Comparison of ENCODE assay signal across 1 fruit fly cellular context in the genomic region with DNA sequence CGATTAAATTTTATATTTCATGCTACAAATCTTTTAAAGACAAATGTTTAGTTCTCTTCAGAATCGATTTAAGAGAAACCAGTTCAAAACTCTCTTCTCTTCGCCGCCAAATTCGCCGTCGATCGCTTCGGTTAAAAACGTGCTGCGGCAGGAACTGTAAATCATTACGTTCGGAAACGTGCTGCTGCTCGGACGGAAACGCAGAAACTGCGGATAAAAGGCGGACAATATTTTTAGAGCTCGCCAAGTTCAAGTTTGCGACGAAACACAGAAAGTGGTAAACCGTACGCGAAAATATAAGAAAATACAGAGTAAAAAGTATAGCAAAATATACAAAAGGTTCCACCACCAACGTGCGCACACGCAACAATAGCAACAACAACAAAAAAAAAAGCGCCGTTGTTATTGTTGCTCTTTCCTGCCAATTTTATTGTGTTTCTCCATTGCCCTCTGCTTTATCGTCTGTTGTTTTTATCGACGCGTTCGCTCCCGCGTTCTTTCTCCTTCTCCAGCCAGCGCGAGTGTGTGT.
A peak's percentile ranks its signal among the peaks of the same experiment; 100 is the strongest.
TF ChIP-seq lines count a peak whose summit lies in the region.

Gene Ae2, plus strand, starts transcription at position 156 of the 529 bp plus-strand sequence.

TF ChIP-seq in whole organism, embryonic, 481 proteins besides CTCF, POLR2A, EP300 and RAD21 (continued from another document):
- 0 out of 2 replicates have a peak, but pooled peaks have one; percentile 14 for TF ChIP-seq CG32532 (GFP tag; IDR thresholded peaks at IDR 0.05; lab: Robert Waterston, UW)
- peak; percentile 1 for TF ChIP-seq Fer1 (GFP tag; optimal IDR thresholded peaks at IDR 0.05; lab: Kevin White, UChicago)
- TF ChIP-seq CG7357 (GFP tag; IDR thresholded peaks at IDR 0.05; lab: Robert Waterston, UW) = no peak
- no peak for TF ChIP-seq CG2116 (GFP tag; optimal IDR thresholded peaks at IDR 0.05; lab: Kevin White, UChicago)
- TF ChIP-seq CG11093 (GFP tag; IDR thresholded peaks at IDR 0.05; lab: Robert Waterston, UW) = no peak
- no peak for TF ChIP-seq toy (GFP tag; IDR thresholded peaks at IDR 0.05; lab: Robert Waterston, UW)
- TF ChIP-seq Stat92E (GFP tag; optimal IDR thresholded peaks at IDR 0.05; lab: Kevin White, UChicago) = peak in 1 of 3 experiments; percentile 47
- TF ChIP-seq BEAF-32 (GFP tag; optimal IDR thresholded peaks at IDR 0.05; lab: Kevin White, UChicago) = no peak
- peak; percentile 5 for TF ChIP-seq sd (tag; optimal IDR thresholded peaks at IDR 0.05; lab: Kevin White, UChicago)
- no peak for TF ChIP-seq Oaz (GFP tag; IDR thresholded peaks at IDR 0.05; lab: Robert Waterston, UW)
- TF ChIP-seq Adf1 (GFP tag; IDR thresholded peaks at IDR 0.05; lab: Robert Waterston, UW) = peak; percentile 20; the same call in 1 of the 2 replicates
- TF ChIP-seq ci (GFP tag; IDR thresholded peaks at IDR 0.05; lab: Robert Waterston, UW) = no peak
- no peak for TF ChIP-seq CG11398 (GFP tag; optimal IDR thresholded peaks at IDR 0.05; lab: Kevin White, UChicago)
- TF ChIP-seq HLH54F (GFP tag; optimal IDR thresholded peaks at IDR 0.05; lab: Kevin White, UChicago) = no peak
- TF ChIP-seq CG5180 (GFP tag; optimal IDR thresholded peaks at IDR 0.05; lab: Kevin White, UChicago) = no peak
- TF ChIP-seq CG4360 (GFP tag; IDR thresholded peaks at IDR 0.05; lab: Robert Waterston, UW) = peak; percentile 10; the same call in 1 of the 2 replicates
- no peak for TF ChIP-seq Aef1 (GFP tag; IDR thresholded peaks at IDR 0.05; lab: Robert Waterston, UW)
- peak; percentile 24 for TF ChIP-seq CG15269 (tag; optimal IDR thresholded peaks at IDR 0.05; lab: Kevin White, UChicago)
- peak; percentile 52; the same call in 1 of the 2 replicates for TF ChIP-seq sob (GFP tag; IDR thresholded peaks at IDR 0.05; lab: Robert Waterston, UW)
- no peak for TF ChIP-seq BtbVII (GFP tag; optimal IDR thresholded peaks at IDR 0.05; lab: Kevin White, UChicago)
- no peak for TF ChIP-seq ase (GFP tag; IDR thresholded peaks at IDR 0.05; lab: Robert Waterston, UW)
- peak; percentile 84 for TF ChIP-seq Jarid2 (GFP tag; optimal IDR thresholded peaks at IDR 0.05; lab: Kevin White, UChicago)
- TF ChIP-seq vvl (GFP tag; IDR thresholded peaks at IDR 0.05; lab: Robert Waterston, UW) = no peak
- no peak for TF ChIP-seq CG18476 (GFP tag; optimal IDR thresholded peaks at IDR 0.05; lab: Kevin White, UChicago)
- TF ChIP-seq pho (GFP tag; optimal IDR thresholded peaks at IDR 0.05; lab: Kevin White, UChicago) = peak; percentile 1
- no peak for TF ChIP-seq CG33213 (GFP tag; optimal IDR thresholded peaks at IDR 0.05; lab: Kevin White, UChicago)
- TF ChIP-seq maf-S (GFP tag; optimal IDR thresholded peaks at IDR 0.05; lab: Kevin White, UChicago) = no peak
- no peak for TF ChIP-seq CG10366 (GFP tag; IDR thresholded peaks at IDR 0.05; lab: Robert Waterston, UW)
- TF ChIP-seq CG6791 (GFP tag; IDR thresholded peaks at IDR 0.05; lab: Robert Waterston, UW; ENCODE audit: partially characterized antibody) = no peak; the same call in 2 of the 3 replicates
- TF ChIP-seq CG15514 (GFP tag; optimal IDR thresholded peaks at IDR 0.05; lab: Kevin White, UChicago) = no peak
- no peak for TF ChIP-seq CG1647 (GFP tag; optimal IDR thresholded peaks at IDR 0.05; lab: Kevin White, UChicago)
- TF ChIP-seq CG3163 (GFP tag; optimal IDR thresholded peaks at IDR 0.05; lab: Kevin White, UChicago) = peak; percentile 93
- TF ChIP-seq ATbp (GFP tag; optimal IDR thresholded peaks at IDR 0.05; lab: Kevin White, UChicago) = no peak
- peak; percentile 40 for TF ChIP-seq CG12769 (tag; optimal IDR thresholded peaks at IDR 0.05; lab: Kevin White, UChicago)
- TF ChIP-seq Nf-YC (tag; optimal IDR thresholded peaks at IDR 0.05; lab: Kevin White, UChicago) = peak; percentile 17
- TF ChIP-seq fru (optimal IDR thresholded peaks at IDR 0.05; lab: Kevin White, UChicago) = no peak
- TF ChIP-seq CG10565 (GFP tag; optimal IDR thresholded peaks at IDR 0.05; lab: Kevin White, UChicago) = no peak
- TF ChIP-seq Hr3 (GFP tag; optimal IDR thresholded peaks at IDR 0.05; lab: Kevin White, UChicago) = no peak
- TF ChIP-seq inv (GFP tag; IDR thresholded peaks at IDR 0.05; lab: Robert Waterston, UW; ENCODE audit: partially characterized antibody) = peak; percentile 15; the same call in 1 of the 2 replicates
- no peak for TF ChIP-seq B-H2 (GFP tag; optimal IDR thresholded peaks at IDR 0.05; lab: Kevin White, UChicago)
